Fruit fly (Drosophila melanogaster): ENCODE data around the gene LManII.

LManII gene

dm6 chr2L:10437317-10437716 is 20.1 kb upstream of the LManII start, which contains the start of gene STUB1 (continued):
- TF ChIP-seq GATAe (GFP tag; conservative IDR thresholded peaks at IDR 0.05), result no peak
- TF ChIP-seq peb (GFP tag; IDR thresholded peaks at IDR 0.05), result no peak
- peak; percentile 62 for TF ChIP-seq CG30020 (tag; optimal IDR thresholded peaks at IDR 0.05)
- no peak for TF ChIP-seq Lpt (GFP tag; optimal IDR thresholded peaks at IDR 0.05)
- no peak for TF ChIP-seq CG18764 (GFP tag; optimal IDR thresholded peaks at IDR 0.05)
- no peak for TF ChIP-seq dm (GFP tag; optimal IDR thresholded peaks at IDR 0.05)
- TF ChIP-seq gfzf (GFP tag; optimal IDR thresholded peaks at IDR 0.05), result peak; percentile 3
- TF ChIP-seq CG16813 (GFP tag; IDR thresholded peaks at IDR 0.05; ENCODE audit: partially characterized antibody), result peak; percentile 93
- 0 out of 2 replicates have a peak, but pooled peaks have one; percentile 18 for TF ChIP-seq ssp (GFP tag; IDR thresholded peaks at IDR 0.05)
- no peak for TF ChIP-seq CG4707 (GFP tag; optimal IDR thresholded peaks at IDR 0.05)
- peak; percentile 61 for TF ChIP-seq sob (GFP tag; IDR thresholded peaks at IDR 0.05)
- no peak for TF ChIP-seq CG4404 (GFP tag; IDR thresholded peaks at IDR 0.05)
- TF ChIP-seq ewg (GFP tag; optimal IDR thresholded peaks at IDR 0.05), result peak; percentile 2
- TF ChIP-seq Dp (GFP tag; optimal IDR thresholded peaks at IDR 0.05), result peak; percentile 81
- no peak for TF ChIP-seq jigr1 (GFP tag; IDR thresholded peaks at IDR 0.05)
- no peak for TF ChIP-seq salm (tag; optimal IDR thresholded peaks at IDR 0.05)
- no peak for TF ChIP-seq tap (tag; optimal IDR thresholded peaks at IDR 0.05)
- no peak for TF ChIP-seq CG12391 (tag; optimal IDR thresholded peaks at IDR 0.05)
- no peak for TF ChIP-seq dati (GFP tag; IDR thresholded peaks at IDR 0.05)
- peak; percentile 74 for TF ChIP-seq CG4617 (GFP tag; optimal IDR thresholded peaks at IDR 0.05; ENCODE audit: borderline replicate concordance)
- no peak for TF ChIP-seq PHDP (tag; optimal IDR thresholded peaks at IDR 0.05)
- TF ChIP-seq Sin3A (optimal IDR thresholded peaks at IDR 0.05), result peak; percentile 7
- peak; percentile 98 for TF ChIP-seq mld (GFP tag; IDR thresholded peaks at IDR 0.05; ENCODE audit: partially characterized antibody)
- no peak for TF ChIP-seq Eip74EF (GFP tag; optimal IDR thresholded peaks at IDR 0.05)
- TF ChIP-seq ems (GFP tag; optimal IDR thresholded peaks at IDR 0.05), result no peak
- TF ChIP-seq Hey (tag; optimal IDR thresholded peaks at IDR 0.05), result no peak
- TF ChIP-seq rib (GFP tag; IDR thresholded peaks at IDR 0.05), result peak; percentile 42; the same call in 1 of the 2 replicates
- TF ChIP-seq sisA (GFP tag; IDR thresholded peaks at IDR 0.05), result no peak
- TF ChIP-seq schlank (tag; optimal IDR thresholded peaks at IDR 0.05), result no peak
- TF ChIP-seq CG6683 (GFP tag; optimal IDR thresholded peaks at IDR 0.05), result no peak
- TF ChIP-seq Mad (GFP tag; optimal IDR thresholded peaks at IDR 0.05), result no peak
- TF ChIP-seq H2.0 (GFP tag; IDR thresholded peaks at IDR 0.05), result no peak
- TF ChIP-seq MBD-R2 (GFP tag; IDR thresholded peaks at IDR 0.05), result peak; percentile 91
- TF ChIP-seq crp (GFP tag; optimal IDR thresholded peaks at IDR 0.05), result no peak
- peak; percentile 100 for TF ChIP-seq HLH4C (GFP tag; IDR thresholded peaks at IDR 0.05; ENCODE audit: partially characterized antibody)
- TF ChIP-seq lilli (GFP tag; optimal IDR thresholded peaks at IDR 0.05), result peak; percentile 31
- TF ChIP-seq CG11093 (GFP tag; IDR thresholded peaks at IDR 0.05), result no peak
- TF ChIP-seq CG6791 (GFP tag; IDR thresholded peaks at IDR 0.05; ENCODE audit: partially characterized antibody), result peak; percentile 99
- no peak for TF ChIP-seq Nf-YC (tag; optimal IDR thresholded peaks at IDR 0.05)
- TF ChIP-seq CG9437 (GFP tag; optimal IDR thresholded peaks at IDR 0.05), result no peak
- TF ChIP-seq h (optimal IDR thresholded peaks at IDR 0.05), result no peak
- TF ChIP-seq CG42726 (GFP tag; IDR thresholded peaks at IDR 0.05; ENCODE audit: partially characterized antibody), result peak; percentile 98
- TF ChIP-seq Sox100B (GFP tag; optimal IDR thresholded peaks at IDR 0.05), result no peak
- no peak for TF ChIP-seq CG6654 (GFP tag; optimal IDR thresholded peaks at IDR 0.05)
- TF ChIP-seq tin (GFP tag; optimal IDR thresholded peaks at IDR 0.05), result no peak
- no peak for TF ChIP-seq CG18619 (GFP tag; optimal IDR thresholded peaks at IDR 0.05)
- peak; percentile 54 for TF ChIP-seq CG2120 (GFP tag; optimal IDR thresholded peaks at IDR 0.05)
- TF ChIP-seq Hmr (GFP tag; optimal IDR thresholded peaks at IDR 0.05), result no peak
- TF ChIP-seq sug (tag; optimal IDR thresholded peaks at IDR 0.05), result peak; percentile 35
- TF ChIP-seq CG4360 (GFP tag; IDR thresholded peaks at IDR 0.05), result no peak
- TF ChIP-seq CG11696 (GFP tag; IDR thresholded peaks at IDR 0.05), result no peak
- TF ChIP-seq stwl (tag; optimal IDR thresholded peaks at IDR 0.05), result peak; percentile 53

All from whole organism, embryonic.